Worm (Caenorhabditis elegans) whole organism, young adult: ENCODE data around the gene nfm-1.
A peak's percentile ranks its signal among the peaks of the same experiment; 100 is the strongest.

Source experiments
- B0336.3 ChIP-seq: fragments of 200-800 bp; sonication (Bioruptor generic); IDR thresholded peaks from 2 replicates; pipeline ENCODE4 v1.3.6; 2022; ENCODE audit warnings: missing genetic modification characterization, missing compliant biosample characterization
- C06A6.2 ChIP-seq: fragments of 200-800 bp; sonication (Bioruptor generic); conservative IDR thresholded peaks from 2 replicates; pipeline ENCODE4 v1.3.6; 2022; ENCODE audit warnings: missing genetic modification characterization, missing compliant biosample characterization
- D2030.7 ChIP-seq: fragments of 200-800 bp; sonication (Bioruptor generic); IDR thresholded peaks from 2 replicates; pipeline ENCODE4 v1.3.6; 2022; ENCODE audit warnings: missing genetic modification reagents, missing genetic modification characterization, missing compliant biosample characterization
- F10E7.11 ChIP-seq: sonication (generic microtip); optimal IDR thresholded peaks from 2 replicates; lab custom pipeline; 2017; ENCODE audit warnings: mild to moderate bottlenecking, missing genetic modification characterization, moderate library complexity, missing compliant biosample characterization
- F33H1.4 ChIP-seq: fragments of 200-800 bp; sonication (Bioruptor generic); IDR thresholded peaks from 2 replicates; pipeline ENCODE4 v1.3.6; 2022; ENCODE audit warnings: missing genetic modification reagents, missing genetic modification characterization, missing compliant biosample characterization
- F57A8.1 ChIP-seq: fragments of 200-800 bp; sonication (Bioruptor generic); optimal IDR thresholded peaks from 2 replicates; lab custom pipeline; 2018; ENCODE audit warnings: mild to moderate bottlenecking, missing genetic modification characterization, moderate library complexity, missing compliant biosample characterization
- K12H6.12 ChIP-seq: fragments of 200-800 bp; sonication (Bioruptor generic); optimal IDR thresholded peaks from 2 replicates; lab custom pipeline; 2018; ENCODE audit warnings: mild to moderate bottlenecking, missing genetic modification characterization, missing compliant biosample characterization
- Y56A3A.18 ChIP-seq: fragments of 200-800 bp; sonication (Bioruptor generic); IDR thresholded peaks from 2 replicates; pipeline ENCODE4 v1.3.6; 2022; ENCODE audit warnings: missing genetic modification reagents, missing genetic modification characterization, missing compliant biosample characterization
- Y67H2A.10 ChIP-seq: fragments of 200-800 bp; sonication (Bioruptor generic); conservative IDR thresholded peaks from 2 replicates; pipeline ENCODE4 v1.3.6; 2022; ENCODE audit warnings: missing genetic modification reagents, missing genetic modification characterization, missing compliant biosample characterization
- Y95B8A.8 ChIP-seq: fragments of 200-800 bp; sonication (Bioruptor generic); IDR thresholded peaks from 2 replicates; pipeline ENCODE4 v1.3.6; 2022; ENCODE audit warnings: missing genetic modification reagents, missing genetic modification characterization, missing compliant biosample characterization
- akir-1 ChIP-seq: fragments of 200-800 bp; sonication (Bioruptor generic); optimal IDR thresholded peaks from 2 replicates; lab custom pipeline; 2018; ENCODE audit warnings: mild to moderate bottlenecking, missing genetic modification characterization, moderate library complexity, missing compliant biosample characterization
- ama-1 ChIP-seq, 3 experiments: fragments of 150-350 bp in 1 of 3; sonication (generic microtip) in 2 of 3; optimal IDR thresholded peaks; 2 replicates each; lab custom pipeline; 2014 to 2018; ENCODE audit warnings: missing biosample characterization in 2 of 3, missing genetic modification characterization in 2 of 3, missing genetic modification reagents in 2 of 3
- attf-5 ChIP-seq: fragments of 200-800 bp; sonication (Bioruptor generic); optimal IDR thresholded peaks from 2 replicates; lab custom pipeline; 2018; ENCODE audit warnings: mild to moderate bottlenecking, missing genetic modification characterization, missing compliant biosample characterization
- bed-2 ChIP-seq: fragments of 200-800 bp; sonication (Bioruptor generic); IDR thresholded peaks from 2 replicates; pipeline ENCODE4 v1.3.6; 2022; ENCODE audit warnings: missing genetic modification reagents, missing genetic modification characterization, missing compliant biosample characterization
- cebp-1 ChIP-seq, 2 experiments: fragments of 200-800 bp in 1 of 2; sonication (Bioruptor generic) in 1 of 2; sonication (generic microtip) in 1 of 2; IDR thresholded peaks in 1 of 2; optimal IDR thresholded peaks in 1 of 2; 2 replicates each; pipeline versions ENCODE4 v1.3.6 to Lab custom; 2017 to 2022; ENCODE audit warnings: missing compliant biosample characterization in 2 of 2, missing genetic modification characterization in 2 of 2, mild to moderate bottlenecking in 1 of 2, missing genetic modification reagents in 1 of 2, moderate library complexity in 1 of 2
- chd-7 ChIP-seq: sonication (generic microtip); optimal IDR thresholded peaks from 2 replicates; lab custom pipeline; 2016; ENCODE audit warnings: mild to moderate bottlenecking, missing genetic modification characterization, moderate library complexity, missing compliant biosample characterization
- dox-1 ChIP-seq: fragments of 200-800 bp; sonication (Bioruptor generic); IDR thresholded peaks from 2 replicates; pipeline ENCODE4 v1.3.6; 2022; ENCODE audit warnings: missing genetic modification reagents, missing genetic modification characterization, missing compliant biosample characterization
- egrh-3 ChIP-seq: fragments of 200-800 bp; sonication (Bioruptor generic); IDR thresholded peaks from 2 replicates; pipeline ENCODE4 v1.3.6; 2022; ENCODE audit warnings: missing genetic modification reagents, missing genetic modification characterization, missing compliant biosample characterization
- gei-17 ChIP-seq: fragments of 200-800 bp; sonication (Bioruptor generic); optimal IDR thresholded peaks from 2 replicates; lab custom pipeline; 2018; ENCODE audit warnings: mild to moderate bottlenecking, missing genetic modification characterization, missing compliant biosample characterization
- hlh-12 ChIP-seq: sonication (generic microtip); optimal IDR thresholded peaks from 2 replicates; lab custom pipeline; 2016; ENCODE audit warnings: missing genetic modification characterization, missing compliant biosample characterization
- hlh-26 ChIP-seq: fragments of 200-800 bp; sonication (Bioruptor generic); conservative IDR thresholded peaks from 2 replicates; pipeline ENCODE4 v1.3.6; 2022; ENCODE audit warnings: missing genetic modification reagents, missing genetic modification characterization, missing compliant biosample characterization
- hmg-1.2 ChIP-seq: fragments of 200-800 bp; sonication (Bioruptor generic); IDR thresholded peaks from 2 replicates; pipeline ENCODE4 v1.3.6; 2022; ENCODE audit warnings: missing genetic modification reagents, missing genetic modification characterization, missing compliant biosample characterization
- hrde-1 ChIP-seq: sonication (generic microtip); optimal IDR thresholded peaks from 2 replicates; lab custom pipeline; 2016; ENCODE audit warnings: missing genetic modification characterization, mild to moderate bottlenecking, missing compliant biosample characterization, moderate library complexity, missing genotype, missing genetic modification reagents, borderline replicate concordance
- hsf-1 ChIP-seq: fragments of 200-800 bp; sonication (Bioruptor generic); IDR thresholded peaks from 2 replicates; pipeline ENCODE4 v1.3.6; 2022; ENCODE audit warnings: missing genetic modification reagents, missing genetic modification characterization, missing compliant biosample characterization
- lin-35 ChIP-seq, 3 experiments: fragments of 150-350 bp in 2 of 3; sonication (generic microtip) in 1 of 3; optimal IDR thresholded peaks; 2 replicates each; lab custom pipeline; 2014 to 2018; ENCODE audit warnings: missing biosample characterization in 3 of 3, missing genetic modification characterization in 3 of 3, missing genetic modification reagents in 3 of 3
- nfya-1 ChIP-seq: sonication (generic microtip); optimal IDR thresholded peaks from 2 replicates; lab custom pipeline; 2017; ENCODE audit warnings: antibody characterized with exemption, missing compliant biosample characterization, missing genetic modification characterization, borderline replicate concordance; ENCODE audit not compliant: insufficient read depth
- nhr-179 ChIP-seq: sonication (generic microtip); optimal IDR thresholded peaks from 2 replicates; lab custom pipeline; 2016; ENCODE audit warnings: mild to moderate bottlenecking, missing genetic modification characterization, missing compliant biosample characterization
- pbrm-1 ChIP-seq: fragments of 200-800 bp; sonication (Bioruptor generic); IDR thresholded peaks from 2 replicates; pipeline ENCODE4 v1.3.6; 2022; ENCODE audit warnings: missing genetic modification reagents, missing genetic modification characterization, missing compliant biosample characterization
- rcor-1 ChIP-seq: fragments of 200-800 bp; sonication (Bioruptor generic); IDR thresholded peaks from 2 replicates; pipeline ENCODE4 v1.3.6; 2022; ENCODE audit warnings: missing genetic modification reagents, missing genetic modification characterization, missing compliant biosample characterization
- rpc-1 ChIP-seq, 2 experiments: fragments of 150-350 bp in 1 of 2; sonication (generic microtip) in 1 of 2; optimal IDR thresholded peaks; 2 replicates each; lab custom pipeline; 2014 to 2018; ENCODE audit warnings: missing biosample characterization in 1 of 2, missing genetic modification characterization in 1 of 2, missing genetic modification reagents in 1 of 2, missing genotype in 1 of 2
- snpc-1.3 ChIP-seq: sonication (generic microtip); optimal IDR thresholded peaks from 2 replicates; lab custom pipeline; 2017; ENCODE audit warnings: missing genetic modification characterization, mild to moderate bottlenecking, missing compliant biosample characterization, antibody characterized with exemption, moderate library complexity, missing genotype, missing genetic modification reagents; ENCODE audit not compliant: insufficient read depth
- tbp1 ChIP-seq: fragments of 200-800 bp; sonication (Bioruptor generic); optimal IDR thresholded peaks from 2 replicates; lab custom pipeline; 2018; ENCODE audit warnings: mild to moderate bottlenecking, missing genetic modification characterization, missing compliant biosample characterization
- tbx-9 ChIP-seq: sonication (generic microtip); optimal IDR thresholded peaks from 2 replicates; lab custom pipeline; 2016; ENCODE audit warnings: borderline replicate concordance, missing genetic modification characterization, inconsistent platforms, missing compliant biosample characterization
- zfh-2 ChIP-seq: fragments of 200-800 bp; sonication (Bioruptor generic); conservative IDR thresholded peaks from 2 replicates; pipeline ENCODE4 v1.3.6; 2022; ENCODE audit warnings: missing genetic modification reagents, missing genetic modification characterization, missing compliant biosample characterization
- zim-3 ChIP-seq: sonication (generic microtip); optimal IDR thresholded peaks from 2 replicates; lab custom pipeline; 2017; ENCODE audit warnings: mild to moderate bottlenecking, missing genetic modification characterization, moderate library complexity, missing compliant biosample characterization
- ztf-28 ChIP-seq: fragments of 200-800 bp; sonication (Bioruptor generic); IDR thresholded peaks from 2 replicates; pipeline ENCODE4 v1.3.6; 2022; ENCODE audit warnings: missing genetic modification reagents, missing genetic modification characterization, missing compliant biosample characterization

nfm-1 gene

ce11 chrIII:6168497-6169227, 9.4 kb downstream of the nfm-1 start, which contains the start of gene efk-1 (continued):
- TF ChIP-seq rpc-1 (optimal IDR thresholded peaks at IDR 0.05; lab: Kevin White, UChicago) (no peak), rpc-1 (tag; optimal IDR thresholded peaks at IDR 0.05; lab: Kevin White, UChicago) (no peak), egrh-3 (GFP tag; lab: Robert Waterston, UW) (no peak), zim-3 (tag; lab: Kevin White, UChicago) (peak; percentile 14), Y95B8A.8 (GFP tag; lab: Robert Waterston, UW) (0 out of 2 replicates have a peak, but pooled peaks have one; percentile 23), snpc-1.3 (no peak), Y67H2A.10 (GFP tag; lab: Robert Waterston, UW) (no peak), pbrm-1 (GFP tag; lab: Robert Waterston, UW) (no peak), akir-1 (GFP tag; lab: Kevin White, UChicago) (no peak), cebp-1 (GFP tag; IDR thresholded peaks at IDR 0.05; lab: Robert Waterston, UW) (no peak), cebp-1 (tag; optimal IDR thresholded peaks at IDR 0.05; lab: Kevin White, UChicago) (peak; percentile 44), attf-5 (GFP tag; lab: Kevin White, UChicago) (peak; percentile 61), B0336.3 (GFP tag; lab: Robert Waterston, UW) (no peak), hsf-1 (GFP tag; lab: Robert Waterston, UW) (no peak), hmg-1.2 (no peak), nfya-1 (no peak), hlh-12 (no peak), ama-1 (optimal IDR thresholded peaks at IDR 0.05; lab: Kevin White, UChicago) (peak; percentile 78), ama-1 (GFP tag; optimal IDR thresholded peaks at IDR 0.05; lab: Kevin White, UChicago) (no peak), hrde-1 (tag; lab: Kevin White, UChicago) (no peak), K12H6.12 (tag; lab: Kevin White, UChicago) (no peak), ztf-28 (no peak), hlh-26 (GFP tag; lab: Robert Waterston, UW) (no peak), rcor-1 (GFP tag; lab: Robert Waterston, UW) (no peak), C06A6.2 (GFP tag; lab: Robert Waterston, UW) (no peak), D2030.7 (no peak), bed-2 (GFP tag; lab: Robert Waterston, UW) (no peak), nhr-179 (tag; lab: Kevin White, UChicago) (no peak)

DNA sequence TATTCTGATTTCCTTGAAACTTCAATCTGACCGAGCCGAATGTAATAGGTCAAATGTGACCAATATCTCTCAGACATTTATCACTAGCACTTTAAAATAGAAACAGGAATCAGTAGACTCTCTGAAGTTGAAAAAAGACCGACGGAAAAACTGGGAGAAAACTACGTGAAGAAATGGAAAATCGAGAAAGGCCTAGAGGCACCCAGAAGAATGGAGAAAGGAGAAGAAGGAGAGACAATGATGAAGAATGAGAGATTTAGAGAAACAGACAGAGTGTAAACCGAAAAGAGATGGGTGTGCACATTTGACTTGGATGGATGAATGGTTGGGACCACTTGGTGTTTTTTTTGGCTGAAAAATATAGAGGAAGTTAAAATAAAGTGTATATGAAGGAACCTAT, 10.8 kb downstream of the nfm-1 start:
- no peak for TF ChIP-seq zfh-2 (GFP tag; lab: Robert Waterston, UW)
- TF ChIP-seq K12H6.12 (tag; lab: Kevin White, UChicago), result peak; percentile 12
- no peak for TF ChIP-seq F33H1.4
- no peak for TF ChIP-seq tbx-9 (tag; lab: Kevin White, UChicago)
- TF ChIP-seq F10E7.11 (tag; lab: Kevin White, UChicago), result no peak
- TF ChIP-seq gei-17 (GFP tag; lab: Kevin White, UChicago), result no peak
- no peak for TF ChIP-seq cebp-1 (GFP tag; IDR thresholded peaks at IDR 0.05; lab: Robert Waterston, UW)
- peak; percentile 24 for TF ChIP-seq cebp-1 (tag; optimal IDR thresholded peaks at IDR 0.05; lab: Kevin White, UChicago)
- TF ChIP-seq tbp1 (GFP tag; lab: Kevin White, UChicago), result peak; percentile 4
- TF ChIP-seq egrh-3 (GFP tag; lab: Robert Waterston, UW), result 0 out of 2 replicates have a peak, but pooled peaks have one; percentile 20
- TF ChIP-seq lin-35 (GFP tag; optimal IDR thresholded peaks at IDR 0.05; lab: Kevin White, UChicago), result peak in 1 of 3 experiments; percentile 30
- TF ChIP-seq hsf-1 (GFP tag; lab: Robert Waterston, UW), result peak; percentile 84
- TF ChIP-seq chd-7 (tag; lab: Kevin White, UChicago), result peak; percentile 14
- TF ChIP-seq rpc-1 (optimal IDR thresholded peaks at IDR 0.05; lab: Kevin White, UChicago), result peak; percentile 51
- TF ChIP-seq rpc-1 (tag; optimal IDR thresholded peaks at IDR 0.05; lab: Kevin White, UChicago), result no peak
- TF ChIP-seq Y56A3A.18 (GFP tag; lab: Robert Waterston, UW), result no peak
- TF ChIP-seq hmg-1.2, result peak; percentile 95
- peak; percentile 7; the same call in 1 of the 2 replicates for TF ChIP-seq dox-1
- no peak for TF ChIP-seq F57A8.1
